Worm (Caenorhabditis elegans) whole organism, early embryonic: Measurements from ENCODE around the gene ugt-4.

ENCODE experiments used
- B0310.2 ChIP-seq: sonication (generic microtip); optimal IDR thresholded peaks from 2 replicates; lab custom pipeline; 2016; ENCODE audit warnings: mild to moderate bottlenecking, missing genetic modification characterization, missing compliant biosample characterization
- F13C5.2 ChIP-seq: sonication (generic microtip); optimal IDR thresholded peaks from 2 replicates; lab custom pipeline; 2017; ENCODE audit warnings: mild to moderate bottlenecking, missing genetic modification characterization, inconsistent platforms, missing compliant biosample characterization
- aly-1 ChIP-seq: sonication (generic microtip); optimal IDR thresholded peaks from 2 replicates; lab custom pipeline; 2016; ENCODE audit warnings: missing genetic modification characterization, missing compliant biosample characterization
- ama-1 ChIP-seq: fragments of 150-350 bp; optimal IDR thresholded peaks from 2 replicates; lab custom pipeline; 2014
- ceh-13 ChIP-seq: fragments of 200-800 bp; sonication (Bioruptor generic); optimal IDR thresholded peaks from 2 replicates; lab custom pipeline; 2018; ENCODE audit warnings: mild to moderate bottlenecking, missing genetic modification characterization, missing compliant biosample characterization
- ceh-36 ChIP-seq: sonication (generic microtip); optimal IDR thresholded peaks from 2 replicates; lab custom pipeline; 2016; ENCODE audit warnings: missing genetic modification characterization, inconsistent platforms, missing compliant biosample characterization
- ets-7 ChIP-seq: sonication (generic microtip); optimal IDR thresholded peaks from 2 replicates; lab custom pipeline; 2016; ENCODE audit warnings: missing genotype, missing genetic modification characterization, missing compliant biosample characterization
- flt-1 ChIP-seq: fragments of 200-800 bp; sonication (Bioruptor generic); IDR thresholded peaks from 2 replicates; pipeline ENCODE4 v1.3.6; 2022; ENCODE audit warnings: missing genetic modification characterization, missing compliant biosample characterization
- hmbx-1 ChIP-seq: sonication (generic microtip); optimal IDR thresholded peaks from 2 replicates; lab custom pipeline; 2016; ENCODE audit warnings: mild to moderate bottlenecking, missing genetic modification characterization, missing compliant biosample characterization
- hmg-4 ChIP-seq: fragments of 200-800 bp; sonication (Bioruptor generic); optimal IDR thresholded peaks from 2 replicates; lab custom pipeline; 2018; ENCODE audit warnings: mild to moderate bottlenecking, missing genetic modification characterization, missing compliant biosample characterization
- hnd-1 ChIP-seq: sonication (generic microtip); optimal IDR thresholded peaks from 2 replicates; lab custom pipeline; 2016; ENCODE audit warnings: missing genetic modification characterization, missing compliant biosample characterization
- pes-1 ChIP-seq: fragments of 200-800 bp; sonication (Bioruptor generic); IDR thresholded peaks from 2 replicates; pipeline ENCODE4 v1.3.6; 2022; ENCODE audit warnings: missing genetic modification reagents, missing genetic modification characterization, missing compliant biosample characterization
- scrt-1 ChIP-seq: fragments of 200-800 bp; sonication (Bioruptor generic); IDR thresholded peaks from 2 replicates; pipeline ENCODE4 v1.3.6; 2022; ENCODE audit warnings: missing genetic modification characterization, missing compliant biosample characterization
- sea-1 ChIP-seq: fragments of 200-800 bp; sonication (Bioruptor generic); conservative IDR thresholded peaks from 2 replicates; pipeline ENCODE4 v1.3.6; 2022; ENCODE audit warnings: missing genetic modification characterization, missing compliant biosample characterization
- tbx-11 ChIP-seq: fragments of 200-800 bp; sonication (Bioruptor generic); IDR thresholded peaks from 2 replicates; pipeline ENCODE4 v1.3.6; 2022; ENCODE audit warnings: missing genetic modification characterization, missing compliant biosample characterization
- tbx-37 ChIP-seq: fragments of 200-800 bp; sonication (Bioruptor generic); conservative IDR thresholded peaks from 2 replicates; pipeline ENCODE4 v1.3.6; 2022; ENCODE audit warnings: missing genetic modification reagents, missing genetic modification characterization, missing compliant biosample characterization
- tra-4 ChIP-seq: sonication (generic microtip); optimal IDR thresholded peaks from 2 replicates; lab custom pipeline; 2017; ENCODE audit warnings: missing genetic modification characterization, missing compliant biosample characterization

The ugt-4 gene

DNA sequence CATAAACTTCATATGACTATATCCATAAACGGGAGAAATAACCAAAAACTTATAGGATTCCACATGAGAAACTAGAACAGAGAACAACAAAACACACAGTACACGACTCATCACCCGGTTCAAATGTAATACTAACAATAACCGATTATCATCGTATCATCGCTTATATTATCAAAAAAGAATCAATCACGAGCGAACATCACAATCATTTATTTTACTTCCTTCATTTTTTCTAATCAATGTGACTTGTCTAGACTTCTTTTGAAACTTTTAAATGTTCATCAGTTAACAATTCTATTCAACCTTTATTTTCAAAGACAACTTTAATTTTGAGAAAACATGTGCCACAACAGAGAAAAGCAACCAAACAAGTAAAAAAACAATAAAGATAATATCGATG, at the start of gene ugt-4:
ugt-4 (minus strand) TSS at position 141 of the 400 bp plus-strand sequence.
- TF ChIP-seq ama-1 (lab: Kevin White, UChicago) = no peak
- TF ChIP-seq ceh-13 (GFP tag; lab: Kevin White, UChicago) = no peak
- no peak for TF ChIP-seq pes-1 (GFP tag; lab: Robert Waterston, UW)
- no peak for TF ChIP-seq F13C5.2 (tag; lab: Kevin White, UChicago)
- no peak for TF ChIP-seq sea-1 (GFP tag; lab: Robert Waterston, UW)
- no peak for TF ChIP-seq ceh-36
- TF ChIP-seq flt-1 (GFP tag; lab: Robert Waterston, UW) = no peak
- no peak for TF ChIP-seq tra-4 (tag; lab: Kevin White, UChicago)
- TF ChIP-seq hmg-4 = no peak
- no peak for TF ChIP-seq aly-1 (tag; lab: Kevin White, UChicago)
- no peak for TF ChIP-seq hnd-1 (tag; lab: Kevin White, UChicago)
- TF ChIP-seq ets-7 (tag; lab: Kevin White, UChicago) = no peak
- no peak for TF ChIP-seq B0310.2 (tag; lab: Kevin White, UChicago)
- no peak for TF ChIP-seq hmbx-1
- no peak for TF ChIP-seq tbx-11
- no peak for TF ChIP-seq scrt-1 (GFP tag; lab: Robert Waterston, UW)
- TF ChIP-seq tbx-37 (GFP tag; lab: Robert Waterston, UW) = no peak

DNA sequence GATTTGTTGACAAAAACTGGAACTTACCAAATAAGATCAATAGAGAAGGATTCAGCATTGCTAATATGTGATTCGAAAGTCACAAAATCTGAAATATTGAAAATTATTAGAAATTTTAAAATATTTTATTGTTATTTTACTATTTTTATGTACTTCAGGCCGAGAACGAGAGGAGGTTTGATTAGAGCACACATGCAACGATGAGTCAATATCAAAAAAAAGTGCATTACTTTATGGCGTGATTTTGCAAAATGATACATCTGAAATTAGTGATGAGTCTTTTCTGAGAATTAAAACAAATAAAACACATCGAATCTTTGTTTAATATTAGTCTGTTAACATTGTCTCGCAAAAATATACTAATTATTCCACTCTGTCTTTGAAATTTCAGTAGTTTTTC, 49.6 kb upstream of the ugt-4 start:
- no peak for TF ChIP-seq pes-1 (GFP tag; lab: Robert Waterston, UW)
- TF ChIP-seq flt-1 (GFP tag; lab: Robert Waterston, UW) = no peak
- TF ChIP-seq hmg-4 = no peak
- no peak for TF ChIP-seq hmbx-1
- TF ChIP-seq ceh-13 (GFP tag; lab: Kevin White, UChicago) = no peak
- no peak for TF ChIP-seq tra-4 (tag; lab: Kevin White, UChicago)
- TF ChIP-seq sea-1 (GFP tag; lab: Robert Waterston, UW) = no peak
- TF ChIP-seq hnd-1 (tag; lab: Kevin White, UChicago) = no peak
- no peak for TF ChIP-seq scrt-1 (GFP tag; lab: Robert Waterston, UW)
- no peak for TF ChIP-seq ceh-36
- TF ChIP-seq tbx-11 = no peak
- no peak for TF ChIP-seq ama-1 (lab: Kevin White, UChicago)

DNA sequence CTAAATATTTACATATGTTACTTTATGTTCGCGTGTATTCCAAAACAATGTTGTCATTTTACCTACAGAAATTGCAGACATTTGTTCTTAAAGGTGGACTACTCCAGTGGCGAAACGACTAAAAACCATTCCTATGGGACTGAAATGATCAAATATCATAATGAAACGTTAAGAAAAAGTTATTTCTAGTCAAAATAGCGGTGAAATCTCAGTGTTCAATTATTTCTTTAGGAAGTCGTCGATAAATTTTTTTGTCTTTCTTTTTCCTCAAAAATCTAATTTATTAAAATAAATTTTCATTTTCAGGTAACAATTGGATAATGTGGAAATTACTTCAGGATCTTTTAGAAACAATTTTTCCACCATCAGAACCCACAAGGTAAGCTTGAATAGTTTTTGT, 40.3 kb upstream of the ugt-4 start, which contains the start of gene C44H9.4:
C44H9.4 (plus strand) TSS at position 301 of the 400 bp plus-strand sequence.
- no peak for TF ChIP-seq B0310.2 (tag; lab: Kevin White, UChicago)
- TF ChIP-seq ets-7 (tag; lab: Kevin White, UChicago) = no peak
- TF ChIP-seq ceh-36 = no peak
- TF ChIP-seq sea-1 (GFP tag; lab: Robert Waterston, UW) = no peak
- TF ChIP-seq ama-1 (lab: Kevin White, UChicago) = no peak
- no peak for TF ChIP-seq hmbx-1
- no peak for TF ChIP-seq ceh-13 (GFP tag; lab: Kevin White, UChicago)

- TF ChIP-seq B0310.2 (tag; lab: Kevin White, UChicago) (no peak), sea-1 (GFP tag; lab: Robert Waterston, UW) (no peak), ama-1 (lab: Kevin White, UChicago) (no peak), hnd-1 (tag; lab: Kevin White, UChicago) (no peak), tbx-37 (GFP tag; lab: Robert Waterston, UW) (no peak), tra-4 (tag; lab: Kevin White, UChicago) (no peak), scrt-1 (GFP tag; lab: Robert Waterston, UW) (no peak), hmg-4 (no peak), F13C5.2 (tag; lab: Kevin White, UChicago) (no peak), tbx-11 (no peak), aly-1 (tag; lab: Kevin White, UChicago) (no peak), pes-1 (GFP tag; lab: Robert Waterston, UW) (no peak), ceh-36 (no peak), ets-7 (tag; lab: Kevin White, UChicago) (no peak), ceh-13 (GFP tag; lab: Kevin White, UChicago) (no peak), hmbx-1 (no peak)
These were observed 32.1 kb upstream of the ugt-4 start, which contains the start of gene ugt-15 for ce11 chrV:12827219-12827618. TSS of gene ugt-15 (plus strand) at chrV:12827519.

ce11 chrV:12824777-12825176, 29.6 kb upstream of the ugt-4 start, which contains the start of gene ugt-16:
TSS of gene ugt-16 (plus strand) at chrV:12825024.
- TF ChIP-seq hmg-4 (no peak), hnd-1 (tag; lab: Kevin White, UChicago) (no peak), F13C5.2 (tag; lab: Kevin White, UChicago) (no peak)

- no peak for TF ChIP-seq hmbx-1
- no peak for TF ChIP-seq pes-1 (GFP tag; lab: Robert Waterston, UW)
- no peak for TF ChIP-seq tbx-37 (GFP tag; lab: Robert Waterston, UW)
- TF ChIP-seq B0310.2 (tag; lab: Kevin White, UChicago) = no peak
- no peak for TF ChIP-seq aly-1 (tag; lab: Kevin White, UChicago)
- TF ChIP-seq ceh-13 (GFP tag; lab: Kevin White, UChicago) = no peak
- no peak for TF ChIP-seq scrt-1 (GFP tag; lab: Robert Waterston, UW)
- TF ChIP-seq flt-1 (GFP tag; lab: Robert Waterston, UW) = no peak
- no peak for TF ChIP-seq tra-4 (tag; lab: Kevin White, UChicago)
- no peak for TF ChIP-seq F13C5.2 (tag; lab: Kevin White, UChicago)
- no peak for TF ChIP-seq ets-7 (tag; lab: Kevin White, UChicago)
- no peak for TF ChIP-seq ceh-36
- TF ChIP-seq sea-1 (GFP tag; lab: Robert Waterston, UW) = no peak
- TF ChIP-seq tbx-11 = no peak
- no peak for TF ChIP-seq hmg-4
- no peak for TF ChIP-seq hnd-1 (tag; lab: Kevin White, UChicago)
These were observed 26.9 kb upstream of the ugt-4 start for ce11 chrV:12822065-12822464.

- TF ChIP-seq hmg-4 (no peak), pes-1 (GFP tag; lab: Robert Waterston, UW) (no peak), ceh-36 (no peak), ceh-13 (GFP tag; lab: Kevin White, UChicago) (no peak), sea-1 (GFP tag; lab: Robert Waterston, UW) (no peak), B0310.2 (tag; lab: Kevin White, UChicago) (no peak), flt-1 (GFP tag; lab: Robert Waterston, UW) (no peak), ets-7 (tag; lab: Kevin White, UChicago) (no peak), ama-1 (lab: Kevin White, UChicago) (no peak), scrt-1 (GFP tag; lab: Robert Waterston, UW) (no peak), tbx-11 (no peak), aly-1 (tag; lab: Kevin White, UChicago) (no peak), hnd-1 (tag; lab: Kevin White, UChicago) (no peak), F13C5.2 (tag; lab: Kevin White, UChicago) (no peak), hmbx-1 (no peak), tbx-37 (GFP tag; lab: Robert Waterston, UW) (no peak), tra-4 (tag; lab: Kevin White, UChicago) (no peak)
These were observed 24.8 kb upstream of the ugt-4 start, which contains the start of the genes ZC443.4 and ugt-18 for ce11 chrV:12819792-12820453. TSS of gene ZC443.4 (minus strand) at chrV:12819886. TSS of gene ugt-18 (plus strand) at chrV:12820260.
